Worm (Caenorhabditis elegans) whole organism, L4 larva: Measurements from ENCODE around the gene Y41C4A.11.
A peak's percentile ranks its signal among the peaks of the same experiment; 100 is the strongest.

Experiments
- F10B5.3 ChIP-seq: sonication (generic microtip); optimal IDR thresholded peaks from 2 replicates; lab custom pipeline; 2016; ENCODE audit warnings: mild to moderate bottlenecking, missing genetic modification characterization, missing compliant biosample characterization
- F37D6.2 ChIP-seq: sonication (generic microtip); optimal IDR thresholded peaks from 2 replicates; lab custom pipeline; 2016; ENCODE audit warnings: mild to moderate bottlenecking, missing genetic modification characterization, missing compliant biosample characterization
- R02D3.7 ChIP-seq: fragments of 150-350 bp; sonication (generic microtip); optimal IDR thresholded peaks from 3 replicates; lab custom pipeline; 2014; ENCODE audit warnings: missing biosample characterization, missing genetic modification characterization
- T26A8.4 ChIP-seq: fragments of 200-800 bp; sonication (Bioruptor generic); IDR thresholded peaks from 2 replicates; pipeline ENCODE4 v1.3.6; 2022; ENCODE audit warnings: missing genetic modification characterization, missing compliant biosample characterization
- Y105C5A.15 ChIP-seq: fragments of 200-800 bp; sonication (Bioruptor generic); IDR thresholded peaks from 2 replicates; pipeline ENCODE4 v1.3.6; 2022; ENCODE audit warnings: missing genetic modification characterization, missing compliant biosample characterization
- Y5F2A.4 ChIP-seq: fragments of 200-800 bp; sonication (Bioruptor generic); optimal IDR thresholded peaks from 2 replicates; lab custom pipeline; 2018; ENCODE audit warnings: mild to moderate bottlenecking, missing genetic modification characterization, missing compliant biosample characterization
- Y75B8A.6 ChIP-seq: fragments of 200-800 bp; sonication (Bioruptor generic); IDR thresholded peaks from 2 replicates; pipeline ENCODE4 v1.3.6; 2022; ENCODE audit warnings: missing genetic modification reagents, missing genetic modification characterization, missing compliant biosample characterization
- ZK546.5 ChIP-seq, 2 experiments: sonication (generic microtip); optimal IDR thresholded peaks; 2 replicates each; lab custom pipeline; 2017; ENCODE audit warnings: missing biosample characterization in 2 of 2, missing genetic modification characterization in 2 of 2
- aha-1 ChIP-seq: fragments of 150-350 bp; peaks from one replicate; lab custom pipeline; 2014; ENCODE audit warnings: missing biosample characterization, missing genetic modification characterization
- ceh-28 ChIP-seq: fragments of 150-350 bp; optimal IDR thresholded peaks from 2 replicates; lab custom pipeline; 2014; ENCODE audit warnings: missing biosample characterization, missing genetic modification reagents, missing genetic modification characterization
- ceh-82 ChIP-seq: sonication (generic microtip); optimal IDR thresholded peaks from 2 replicates; lab custom pipeline; 2017; ENCODE audit warnings: missing biosample characterization, missing genetic modification characterization
- ctbp-1 ChIP-seq: fragments of 200-800 bp; sonication (Bioruptor generic); IDR thresholded peaks from 2 replicates; pipeline ENCODE4 v1.3.6; 2022; ENCODE audit warnings: missing genetic modification reagents, missing genetic modification characterization, missing compliant biosample characterization
- daf-12 ChIP-seq: fragments of 150-350 bp; optimal IDR thresholded peaks from 2 replicates; lab custom pipeline; 2014; ENCODE audit warnings: missing biosample characterization, missing genetic modification reagents, missing genetic modification characterization
- daf-16 ChIP-seq, 3 experiments: sonication (generic microtip); optimal IDR thresholded peaks; 2 replicates each; lab custom pipeline; 2016 to 2017; ENCODE audit warnings: missing genetic modification characterization in 3 of 3, missing genetic modification reagents in 3 of 3, mild to moderate bottlenecking in 2 of 3, missing compliant biosample characterization in 2 of 3, missing biosample characterization in 1 of 3, moderate library complexity in 1 of 3
- daf-19 ChIP-seq: fragments of 200-800 bp; sonication (Bioruptor generic); conservative IDR thresholded peaks from 2 replicates; pipeline ENCODE4 v1.3.6; 2022; ENCODE audit warnings: missing genetic modification characterization, missing compliant biosample characterization
- daf-8 ChIP-seq: fragments of 200-800 bp; sonication (Bioruptor generic); IDR thresholded peaks from 2 replicates; pipeline ENCODE4 v1.3.6; 2022; ENCODE audit warnings: missing genetic modification characterization, missing compliant biosample characterization
- dmd-9 ChIP-seq: fragments of 200-800 bp; sonication (Bioruptor generic); IDR thresholded peaks from 2 replicates; pipeline ENCODE4 v1.3.6; 2022; ENCODE audit warnings: missing genetic modification reagents, missing genetic modification characterization, missing compliant biosample characterization
- duxl-1 ChIP-seq: sonication (generic microtip); optimal IDR thresholded peaks from 2 replicates; lab custom pipeline; 2016; ENCODE audit warnings: mild to moderate bottlenecking, missing genetic modification characterization, moderate library complexity, missing compliant biosample characterization; ENCODE audit not compliant: poor library complexity
- egl-27 ChIP-seq: sonication (generic microtip); optimal IDR thresholded peaks from 3 replicates; lab custom pipeline; 2017; ENCODE audit warnings: missing biosample characterization, missing genetic modification reagents, missing genetic modification characterization
- fkh-10 ChIP-seq: fragments of 150-350 bp; optimal IDR thresholded peaks from 2 replicates; lab custom pipeline; 2014; ENCODE audit warnings: missing biosample characterization, missing genetic modification reagents, missing genetic modification characterization
- fos-1 ChIP-seq: fragments of 150-350 bp; optimal IDR thresholded peaks from 2 replicates; lab custom pipeline; 2014; ENCODE audit warnings: missing biosample characterization, missing genetic modification characterization
- hif-1 ChIP-seq, 2 experiments: sonication (generic microtip); optimal IDR thresholded peaks; 2 replicates each; lab custom pipeline; 2016 to 2017; ENCODE audit warnings: missing compliant biosample characterization in 2 of 2, missing genetic modification characterization in 2 of 2, missing genetic modification reagents in 2 of 2, missing genotype in 2 of 2, mild to moderate bottlenecking in 1 of 2
- hlh-11 ChIP-seq: fragments of 200-800 bp; sonication (Bioruptor generic); optimal IDR thresholded peaks from 2 replicates; lab custom pipeline; 2018; ENCODE audit warnings: mild to moderate bottlenecking, missing genetic modification characterization, missing compliant biosample characterization
- hmg-1.1 ChIP-seq: fragments of 200-800 bp; sonication (Bioruptor generic); IDR thresholded peaks from 2 replicates; pipeline ENCODE4 v1.3.6; 2022; ENCODE audit warnings: missing genetic modification reagents, missing genetic modification characterization, missing compliant biosample characterization
- lim-7 ChIP-seq: fragments of 200-800 bp; sonication (Bioruptor generic); IDR thresholded peaks from 2 replicates; pipeline ENCODE4 v1.3.6; 2022; ENCODE audit warnings: missing genetic modification characterization, missing compliant biosample characterization
- lin-1 ChIP-seq: fragments of 200-800 bp; sonication (Bioruptor generic); IDR thresholded peaks from 2 replicates; pipeline ENCODE4 v1.3.6; 2022; ENCODE audit warnings: missing genetic modification reagents, missing genetic modification characterization, missing compliant biosample characterization
- lin-29 ChIP-seq: fragments of 200-800 bp; sonication (Bioruptor generic); IDR thresholded peaks from 2 replicates; pipeline ENCODE4 v1.3.6; 2022; ENCODE audit warnings: missing genetic modification reagents, missing genetic modification characterization, missing compliant biosample characterization
- lin-38 ChIP-seq: fragments of 200-800 bp; sonication (Bioruptor generic); IDR thresholded peaks from 2 replicates; pipeline ENCODE4 v1.3.6; 2022; ENCODE audit warnings: missing genetic modification reagents, missing genetic modification characterization, missing compliant biosample characterization
- lsy-2 ChIP-seq, 2 experiments: fragments of 150-350 bp in 1 of 2; sonication (generic microtip) in 1 of 2; optimal IDR thresholded peaks; 2 replicates each; lab custom pipeline; 2014 to 2017; ENCODE audit warnings: missing biosample characterization in 2 of 2, missing genetic modification characterization in 2 of 2
- madf-5 ChIP-seq, 2 experiments: fragments of 200-800 bp; sonication (Bioruptor generic); IDR thresholded peaks; 2 replicates each; pipeline ENCODE4 v1.3.6; 2022; ENCODE audit warnings: missing compliant biosample characterization in 2 of 2, missing genetic modification characterization in 2 of 2
- madf-9 ChIP-seq: fragments of 200-800 bp; sonication (Bioruptor generic); conservative IDR thresholded peaks from 2 replicates; pipeline ENCODE4 v1.3.6; 2022; ENCODE audit warnings: missing genetic modification reagents, missing genetic modification characterization, missing compliant biosample characterization
- mdl-1 ChIP-seq, 2 experiments: fragments of 150-350 bp in 1 of 2; sonication (generic microtip) in 1 of 2; optimal IDR thresholded peaks; 2 replicates each; lab custom pipeline; 2014 to 2017; ENCODE audit warnings: missing biosample characterization in 2 of 2, missing genetic modification characterization in 2 of 2
- mdt-29 ChIP-seq: fragments of 200-800 bp; sonication (Bioruptor generic); IDR thresholded peaks from 2 replicates; pipeline ENCODE4 v1.3.6; 2022; ENCODE audit warnings: missing genetic modification reagents, missing genetic modification characterization, missing compliant biosample characterization
- mep-1 ChIP-seq: fragments of 150-350 bp; sonication (generic microtip); optimal IDR thresholded peaks from 3 replicates; lab custom pipeline; 2014; ENCODE audit warnings: missing biosample characterization, missing genetic modification characterization
- mes-2 ChIP-seq: sonication (generic microtip); optimal IDR thresholded peaks from 2 replicates; lab custom pipeline; 2016; ENCODE audit warnings: missing genotype, mild to moderate bottlenecking, missing genetic modification characterization, missing compliant biosample characterization; ENCODE audit not compliant: poor library complexity, severe bottlenecking
- nhr-102 ChIP-seq: sonication (generic microtip); optimal IDR thresholded peaks from 2 replicates; lab custom pipeline; 2016; ENCODE audit warnings: mild to moderate bottlenecking, missing genetic modification characterization, moderate library complexity, missing compliant biosample characterization
- nhr-11 ChIP-seq: fragments of 150-350 bp; optimal IDR thresholded peaks from 2 replicates; lab custom pipeline; 2014; ENCODE audit warnings: missing biosample characterization, missing genetic modification characterization
- nhr-237 ChIP-seq: sonication (generic microtip); optimal IDR thresholded peaks from 2 replicates; lab custom pipeline; 2017; ENCODE audit warnings: missing biosample characterization, missing genetic modification characterization
- nhr-6 ChIP-seq: fragments of 150-350 bp; optimal IDR thresholded peaks from 2 replicates; lab custom pipeline; 2014; ENCODE audit warnings: missing biosample characterization, missing genetic modification characterization
- pha-4 ChIP-seq, 2 experiments: fragments of 150-350 bp in 1 of 2; fragments of 200-800 bp in 1 of 2; sonication (Bioruptor generic) in 1 of 2; IDR thresholded peaks in 1 of 2; optimal IDR thresholded peaks in 1 of 2; 2 replicates each; pipeline versions ENCODE4 v1.3.6 to Lab custom; 2014 to 2022; ENCODE audit warnings: missing genetic modification characterization in 2 of 2, missing genetic modification reagents in 2 of 2, missing biosample characterization in 1 of 2, missing compliant biosample characterization in 1 of 2
- php-3 ChIP-seq: fragments of 200-800 bp; sonication (Bioruptor generic); IDR thresholded peaks from 2 replicates; pipeline ENCODE4 v1.3.6; 2022; ENCODE audit warnings: missing genetic modification reagents, missing genetic modification characterization, missing compliant biosample characterization
- pqm-1 ChIP-seq: sonication (generic microtip); optimal IDR thresholded peaks from 2 replicates; lab custom pipeline; 2017; ENCODE audit warnings: missing biosample characterization, missing genetic modification characterization
- rbr-2 ChIP-seq: sonication (generic microtip); optimal IDR thresholded peaks from 2 replicates; lab custom pipeline; 2016; ENCODE audit warnings: missing genotype, missing genetic modification characterization, missing compliant biosample characterization
- sdz-12 ChIP-seq: fragments of 200-800 bp; sonication (Bioruptor generic); optimal IDR thresholded peaks from 2 replicates; lab custom pipeline; 2018; ENCODE audit warnings: mild to moderate bottlenecking, missing genetic modification characterization, missing compliant biosample characterization
- snpc-4 ChIP-seq: fragments of 150-350 bp; optimal IDR thresholded peaks from 2 replicates; lab custom pipeline; 2014; ENCODE audit warnings: missing biosample characterization, missing genetic modification characterization
- unc-62 ChIP-seq, 3 experiments: fragments of 150-350 bp in 1 of 3; sonication (generic microtip); optimal IDR thresholded peaks in 2 of 3; peaks in 1 of 3; 1 replicate in 1 of 3; 2 replicates in 2 of 3; lab custom pipeline; 2014 to 2017; ENCODE audit warnings: missing biosample characterization in 3 of 3, missing genetic modification characterization in 3 of 3, missing genetic modification reagents in 3 of 3, missing genotype in 1 of 3
- vab-7 ChIP-seq: fragments of 200-800 bp; sonication (Bioruptor generic); IDR thresholded peaks from 2 replicates; pipeline ENCODE4 v1.3.6; 2022; ENCODE audit warnings: missing genetic modification reagents, missing genetic modification characterization, missing compliant biosample characterization
- zag-1 ChIP-seq: fragments of 150-350 bp; optimal IDR thresholded peaks from 2 replicates; lab custom pipeline; 2014; ENCODE audit warnings: missing biosample characterization, missing genetic modification characterization
- zfp-3 ChIP-seq: fragments of 200-800 bp; sonication (Bioruptor generic); conservative IDR thresholded peaks from 2 replicates; pipeline ENCODE4 v1.3.6; 2022; ENCODE audit warnings: missing genetic modification reagents, missing genetic modification characterization, missing compliant biosample characterization
- ztf-11 ChIP-seq: fragments of 150-350 bp; optimal IDR thresholded peaks from 2 replicates; lab custom pipeline; 2014; ENCODE audit warnings: missing biosample characterization, missing genetic modification characterization

The Y41C4A.11 gene

ce11 chrIII:11738482-11738881 is 18.8 kb downstream of the Y41C4A.11 start (continued):
- TF ChIP-seq nhr-102 (tag; lab: Kevin White, UChicago) (no peak), nhr-6 (tag; lab: Kevin White, UChicago) (no peak), snpc-4 (tag; lab: Kevin White, UChicago) (no peak), duxl-1 (tag; lab: Kevin White, UChicago) (no peak), lin-29 (GFP tag; lab: Robert Waterston, UW) (no peak), lin-38 (GFP tag; lab: Robert Waterston, UW) (no peak), rbr-2 (tag; lab: Kevin White, UChicago) (peak; percentile 1), php-3 (GFP tag; lab: Robert Waterston, UW) (no peak), daf-8 (GFP tag; lab: Robert Waterston, UW) (no peak), pqm-1 (tag; lab: Kevin White, UChicago) (no peak), lin-1 (GFP tag; lab: Robert Waterston, UW) (no peak), unc-62 (GFP tag; optimal IDR thresholded peaks at IDR 0.05 in 1 of 2; lab: Kevin White, UChicago) (peak in 1 of 2 experiments; percentile 65), unc-62 (tag; optimal IDR thresholded peaks at IDR 0.05; lab: Kevin White, UChicago) (no peak), ceh-82 (tag; lab: Kevin White, UChicago) (no peak), daf-19 (GFP tag; lab: Robert Waterston, UW) (no peak), lsy-2 (tag; optimal IDR thresholded peaks at IDR 0.05; lab: Kevin White, UChicago) (peak in 1 of 2 experiments; percentile 52), ctbp-1 (GFP tag; lab: Robert Waterston, UW) (0 out of 2 replicates have a peak, but pooled peaks have one; percentile 36), Y5F2A.4 (GFP tag; lab: Kevin White, UChicago) (no peak), aha-1 (tag; lab: Kevin White, UChicago) (peak; percentile 59), zag-1 (tag; lab: Kevin White, UChicago) (no peak), egl-27 (tag; lab: Kevin White, UChicago) (no peak), pha-4 (GFP tag; IDR thresholded peaks at IDR 0.05; lab: Robert Waterston, UW) (no peak), pha-4 (tag; optimal IDR thresholded peaks at IDR 0.05; lab: Kevin White, UChicago) (no peak), daf-16 (GFP tag; optimal IDR thresholded peaks at IDR 0.05; lab: Kevin White, UChicago) (no peak), daf-16 (tag; optimal IDR thresholded peaks at IDR 0.05; lab: Kevin White, UChicago) (no peak), ztf-11 (no peak), Y105C5A.15 (GFP tag; lab: Robert Waterston, UW) (no peak), daf-12 (tag; lab: Kevin White, UChicago) (no peak), F37D6.2 (tag; lab: Kevin White, UChicago) (no peak), R02D3.7 (tag; lab: Kevin White, UChicago) (no peak), madf-9 (GFP tag; lab: Robert Waterston, UW) (no peak), mdl-1 (tag; optimal IDR thresholded peaks at IDR 0.05; lab: Kevin White, UChicago) (peak in 1 of 2 experiments; percentile 25), dmd-9 (GFP tag; lab: Robert Waterston, UW) (no peak), fos-1 (tag; lab: Kevin White, UChicago) (no peak), ceh-28 (tag; lab: Kevin White, UChicago) (no peak), mes-2 (tag; lab: Kevin White, UChicago) (no peak), ZK546.5 (tag; optimal IDR thresholded peaks at IDR 0.05; lab: Kevin White, UChicago) (no peak), fkh-10 (no peak), nhr-11 (tag; lab: Kevin White, UChicago) (no peak), mdt-29 (GFP tag; lab: Robert Waterston, UW) (no peak), lim-7 (no peak), vab-7 (no peak), hlh-11 (tag; lab: Kevin White, UChicago) (peak; percentile 53), Y75B8A.6 (GFP tag; lab: Robert Waterston, UW) (no peak), zfp-3 (GFP tag; lab: Robert Waterston, UW) (no peak), hif-1 (tag; optimal IDR thresholded peaks at IDR 0.05; lab: Kevin White, UChicago) (peak in 1 of 2 experiments; percentile 3), nhr-237 (tag; lab: Kevin White, UChicago) (no peak), sdz-12 (GFP tag; lab: Kevin White, UChicago) (no peak), mep-1 (tag; lab: Kevin White, UChicago) (peak; percentile 30), hmg-1.1 (GFP tag; lab: Robert Waterston, UW) (no peak), T26A8.4 (GFP tag; lab: Robert Waterston, UW) (no peak), madf-5 (GFP tag; IDR thresholded peaks at IDR 0.05; lab: Robert Waterston, UW) (no peak), F10B5.3 (tag; lab: Kevin White, UChicago) (no peak)
